Worm (Caenorhabditis elegans) whole organism, L2 larva: Measurements from ENCODE around the gene sre-18.
"Not testable (repeated sequence)": the region's sequence is repeated elsewhere in the genome, so short reads cannot be mapped to it uniquely, and the experiment has no call there.

ENCODE experiments used
- Y55F3AM.14 ChIP-seq: fragments of 200-800 bp; sonication (Bioruptor generic); optimal IDR thresholded peaks from 2 replicates; lab custom pipeline; 2018; ENCODE audit warnings: mild to moderate bottlenecking, missing genetic modification characterization, missing compliant biosample characterization
- elt-3 ChIP-seq: sonication (generic microtip); optimal IDR thresholded peaks from 2 replicates; lab custom pipeline; 2017; ENCODE audit warnings: missing biosample characterization, missing genetic modification characterization
- fos-1 ChIP-seq: fragments of 150-350 bp; optimal IDR thresholded peaks from 2 replicates; lab custom pipeline; 2014; ENCODE audit warnings: missing biosample characterization, missing genetic modification characterization
- lin-11 ChIP-seq: fragments of 150-350 bp; sonication (generic microtip); optimal IDR thresholded peaks from 2 replicates; lab custom pipeline; 2014; ENCODE audit warnings: missing biosample characterization, missing genetic modification characterization, inconsistent platforms, mixed read lengths
- mab-5 ChIP-seq: fragments of 150-350 bp; optimal IDR thresholded peaks from 2 replicates; lab custom pipeline; 2014; ENCODE audit warnings: missing biosample characterization, missing genetic modification characterization
- nhr-129 ChIP-seq: fragments of 150-350 bp; optimal IDR thresholded peaks from 2 replicates; lab custom pipeline; 2014; ENCODE audit warnings: missing biosample characterization, missing genetic modification characterization

Gene sre-18

ce11 chrIV:12192104-12192763, 37.3 kb downstream of the sre-18 start:
- TF ChIP-seq elt-3 (tag; lab: Kevin White, UChicago) (no peak), nhr-129 (tag; lab: Kevin White, UChicago) (peak; percentile 56), mab-5 (peak; percentile 21)
- TF ChIP-seq, all 48 proteins: peak for 2

ce11 chrIV:12178235-12178634, 51.3 kb downstream of the sre-18 start, which contains the start of gene nlr-1:
nlr-1 (minus strand) TSS chrIV:12178335.
- not testable (repeated sequence) for TF ChIP-seq fos-1 (tag; lab: Kevin White, UChicago); lin-11 (tag; lab: Kevin White, UChicago); Y55F3AM.14 (GFP tag; lab: Kevin White, UChicago)
